Fruit fly (Drosophila melanogaster): Measurements from ENCODE around the gene CG13796.

- TF ChIP-seq Crg-1 (GFP tag; optimal IDR thresholded peaks at IDR 0.05) = no peak
- no peak for TF ChIP-seq ovo (GFP tag; optimal IDR thresholded peaks at IDR 0.05)
- no peak for TF ChIP-seq cic (GFP tag; optimal IDR thresholded peaks at IDR 0.05)
- peak; percentile 12 for TF ChIP-seq kay (GFP tag; ENCODE audit: borderline replicate concordance)
- TF ChIP-seq CG12768 (GFP tag; optimal IDR thresholded peaks at IDR 0.05) = no peak
- TF ChIP-seq Clk (GFP tag; optimal IDR thresholded peaks at IDR 0.05) = no peak
- TF ChIP-seq toe (GFP tag; optimal IDR thresholded peaks at IDR 0.05) = no peak
- no peak for TF ChIP-seq CG1620 (GFP tag; optimal IDR thresholded peaks at IDR 0.05)
- no peak for TF ChIP-seq CG33017 (tag; optimal IDR thresholded peaks at IDR 0.05)
- no peak for TF ChIP-seq CG5204 (GFP tag; optimal IDR thresholded peaks at IDR 0.05)
- TF ChIP-seq tj (GFP tag; optimal IDR thresholded peaks at IDR 0.05) = no peak
Measured at dm6 chr2L:7680298-7680697, 52.2 kb downstream of the CG13796 start.

All from whole organism, adult.